In the genomic region with DNA sequence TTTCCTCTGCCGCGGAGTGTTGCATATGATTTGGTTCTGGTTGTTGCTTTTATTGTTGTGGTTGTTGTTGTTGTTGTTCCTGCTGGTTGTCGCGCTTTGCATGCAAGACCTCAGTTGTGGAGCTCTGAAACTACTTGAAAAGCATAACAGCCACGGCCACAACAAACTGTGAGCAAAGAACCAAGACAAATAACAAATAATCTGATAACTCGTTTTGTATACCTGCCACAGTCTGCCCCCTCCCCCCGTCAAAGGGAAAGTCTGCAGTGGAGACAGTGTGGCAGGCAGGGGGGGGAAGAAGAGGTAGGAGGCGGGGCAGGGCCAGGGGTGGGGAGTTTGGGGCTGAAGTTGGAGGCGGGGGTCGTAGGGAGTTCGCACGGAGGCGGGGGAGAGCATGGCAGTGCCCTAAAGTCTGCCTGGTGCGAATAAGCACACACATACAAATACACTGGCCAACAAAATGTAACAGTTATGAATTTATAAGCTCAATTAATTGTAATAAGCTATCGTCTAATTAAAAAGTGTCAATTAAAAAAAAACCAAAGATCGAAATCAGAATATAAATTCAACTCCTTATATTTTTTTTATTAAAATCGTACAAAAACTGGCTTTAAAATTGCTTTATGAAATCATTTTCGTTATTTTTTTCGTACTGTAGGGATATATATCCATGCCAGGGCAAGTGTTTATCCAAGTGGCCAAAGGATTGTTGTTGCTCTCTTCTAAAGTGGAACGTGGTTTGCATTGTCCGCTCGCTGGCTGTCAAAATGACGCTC, we compare ENCODE assay signal across 4 fruit fly cellular contexts.
A peak's percentile ranks its signal among the peaks of the same experiment; 100 is the strongest.
TF ChIP-seq lines count a peak whose summit lies in the region.

No protein-coding gene starts in this region.

- no peak for TF ChIP-seq CTCF in whole organism, embryonic (GFP tag; optimal IDR thresholded peaks at IDR 0.05; lab: Kevin White, UChicago)

TF ChIP-seq in whole organism, embryonic, 481 proteins besides CTCF, POLR2A, EP300 and RAD21 (continues in another document):
- no peak for TF ChIP-seq rib (GFP tag; IDR thresholded peaks at IDR 0.05; lab: Robert Waterston, UW)
- TF ChIP-seq lmd (GFP tag; IDR thresholded peaks at IDR 0.05; lab: Robert Waterston, UW), result peak; percentile 33; the same call in 1 of the 2 replicates
- peak; percentile 25 for TF ChIP-seq Spps (tag; optimal IDR thresholded peaks at IDR 0.05; lab: Kevin White, UChicago)
- peak; percentile 62 for TF ChIP-seq abd-A (tag; optimal IDR thresholded peaks at IDR 0.05; lab: Kevin White, UChicago)
- peak; percentile 3 for TF ChIP-seq NfI (GFP tag; optimal IDR thresholded peaks at IDR 0.05; lab: Kevin White, UChicago)
- no peak for TF ChIP-seq Dek (tag; optimal IDR thresholded peaks at IDR 0.05; lab: Kevin White, UChicago)
- no peak for TF ChIP-seq CG12219 (GFP tag; optimal IDR thresholded peaks at IDR 0.05; lab: Kevin White, UChicago)
- TF ChIP-seq CG18262 (tag; optimal IDR thresholded peaks at IDR 0.05; lab: Kevin White, UChicago), result peak; percentile 56
- no peak for TF ChIP-seq psq (GFP tag; optimal IDR thresholded peaks at IDR 0.05; lab: Kevin White, UChicago)
- TF ChIP-seq NC2β (GFP tag; optimal IDR thresholded peaks at IDR 0.05; lab: Kevin White, UChicago), result no peak
- peak; percentile 45 for TF ChIP-seq bcd (GFP tag; optimal IDR thresholded peaks at IDR 0.05; lab: Kevin White, UChicago)
- no peak for TF ChIP-seq gce (GFP tag; IDR thresholded peaks at IDR 0.05; lab: Robert Waterston, UW)
- peak; percentile 71 for TF ChIP-seq pros (GFP tag; optimal IDR thresholded peaks at IDR 0.05; lab: Kevin White, UChicago)
- TF ChIP-seq toy (GFP tag; IDR thresholded peaks at IDR 0.05; lab: Robert Waterston, UW), result no peak
- peak in 1 of 3 experiments; percentile 66 for TF ChIP-seq lola (GFP tag; optimal IDR thresholded peaks at IDR 0.05; lab: Kevin White, UChicago)
- TF ChIP-seq Lim3 (GFP tag; IDR thresholded peaks at IDR 0.05; lab: Robert Waterston, UW), result no peak
- TF ChIP-seq lbe (GFP tag; optimal IDR thresholded peaks at IDR 0.05; lab: Kevin White, UChicago), result peak; percentile 49
- TF ChIP-seq crol (GFP tag; IDR thresholded peaks at IDR 0.05; lab: Robert Waterston, UW), result peak; percentile 99
- no peak for TF ChIP-seq fd102C (GFP tag; optimal IDR thresholded peaks at IDR 0.05; lab: Kevin White, UChicago)
- TF ChIP-seq CG34224 (GFP tag; IDR thresholded peaks at IDR 0.05; lab: Robert Waterston, UW; ENCODE audit: partially characterized antibody), result no peak

TF ChIP-seq in whole organism, prepupa, 60 proteins besides CTCF, POLR2A, EP300 and RAD21 (continues in another document):
- TF ChIP-seq CG11294 (GFP tag; IDR thresholded peaks at IDR 0.05; lab: Robert Waterston, UW) (no peak), salr (GFP tag; optimal IDR thresholded peaks at IDR 0.05; lab: Kevin White, UChicago) (peak; percentile 12 to 77), dac (GFP tag; optimal IDR thresholded peaks at IDR 0.05; lab: Kevin White, UChicago) (no peak), CG8119 (GFP tag; IDR thresholded peaks at IDR 0.05; lab: Robert Waterston, UW) (peak; percentile 74), Ets96B (tag; optimal IDR thresholded peaks at IDR 0.05; lab: Kevin White, UChicago) (peak; percentile 84), CG11902 (GFP tag; optimal IDR thresholded peaks at IDR 0.05; lab: Kevin White, UChicago) (peak; percentile 68), CG15336 (GFP tag; IDR thresholded peaks at IDR 0.05; lab: Robert Waterston, UW) (peak; percentile 72), fd59A (GFP tag; optimal IDR thresholded peaks at IDR 0.05; lab: Kevin White, UChicago) (peak; percentile 68), CG9139 (GFP tag; optimal IDR thresholded peaks at IDR 0.05; lab: Kevin White, UChicago) (no peak), pdm3 (GFP tag; optimal IDR thresholded peaks at IDR 0.05; lab: Kevin White, UChicago) (peak; percentile 74), OdsH (GFP tag; optimal IDR thresholded peaks at IDR 0.05; lab: Kevin White, UChicago) (peak; percentile 83), Gug (GFP tag; IDR thresholded peaks at IDR 0.05; lab: Robert Waterston, UW) (peak; percentile 22; the same call in 1 of the 2 replicates), eg (GFP tag; IDR thresholded peaks at IDR 0.05; lab: Robert Waterston, UW) (peak; percentile 46; the same call in 1 of the 3 replicates), CG8632 (GFP tag; optimal IDR thresholded peaks at IDR 0.05; lab: Kevin White, UChicago) (peak; percentile 84), CG16779 (tag; optimal IDR thresholded peaks at IDR 0.05; lab: Kevin White, UChicago) (peak; percentile 27), CG11762 (GFP tag; optimal IDR thresholded peaks at IDR 0.05; lab: Kevin White, UChicago; ENCODE audit: insufficient read depth) (peak; percentile 73), Lpt (GFP tag; optimal IDR thresholded peaks at IDR 0.05; lab: Kevin White, UChicago) (peak; percentile 1), lz (GFP tag; optimal IDR thresholded peaks at IDR 0.05; lab: Kevin White, UChicago) (peak; percentile 82), dsx (GFP tag; optimal IDR thresholded peaks at IDR 0.05; lab: Kevin White, UChicago; ENCODE audit: poor library complexity, severe bottlenecking) (peak; percentile 53), fd85E (GFP tag; optimal IDR thresholded peaks at IDR 0.05; lab: Kevin White, UChicago) (peak; percentile 13)

TF ChIP-seq in whole organism, pupa, 21 proteins besides CTCF, POLR2A, EP300 and RAD21:
- TF ChIP-seq gl (tag; optimal IDR thresholded peaks at IDR 0.05; lab: Kevin White, UChicago), result peak; percentile 53
- TF ChIP-seq Ets98B (GFP tag; IDR thresholded peaks at IDR 0.05; lab: Robert Waterston, UW), result no peak
- TF ChIP-seq CG8301 (tag; optimal IDR thresholded peaks at IDR 0.05; lab: Kevin White, UChicago), result peak; percentile 62
- TF ChIP-seq CG14655 (GFP tag; optimal IDR thresholded peaks at IDR 0.05; lab: Kevin White, UChicago), result peak; percentile 73
- no peak; the same call in 2 of the 3 replicates for TF ChIP-seq fd96Ca (GFP tag; IDR thresholded peaks at IDR 0.05; lab: Robert Waterston, UW)
- peak; percentile 12 for TF ChIP-seq CG13204 (GFP tag; optimal IDR thresholded peaks at IDR 0.05; lab: Kevin White, UChicago)
- TF ChIP-seq CG8159 (tag; optimal IDR thresholded peaks at IDR 0.05; lab: Kevin White, UChicago), result peak; percentile 88
- TF ChIP-seq rn (GFP tag; IDR thresholded peaks at IDR 0.05; lab: Robert Waterston, UW), result no peak
- TF ChIP-seq Snoo (tag; optimal IDR thresholded peaks at IDR 0.05; lab: Kevin White, UChicago), result peak; percentile 76
- no peak for TF ChIP-seq CG4496 (GFP tag; IDR thresholded peaks at IDR 0.05; lab: Robert Waterston, UW)
- TF ChIP-seq D1 (tag; optimal IDR thresholded peaks at IDR 0.05; lab: Kevin White, UChicago), result peak; percentile 60
- TF ChIP-seq CG34367 (tag; optimal IDR thresholded peaks at IDR 0.05; lab: Kevin White, UChicago), result peak; percentile 80
- TF ChIP-seq CG15710 (tag; optimal IDR thresholded peaks at IDR 0.05; lab: Kevin White, UChicago), result peak; percentile 82
- no peak for TF ChIP-seq CG12605 (GFP tag; IDR thresholded peaks at IDR 0.05; lab: Robert Waterston, UW)
- TF ChIP-seq CG10348 (GFP tag; IDR thresholded peaks at IDR 0.05; lab: Robert Waterston, UW), result no peak
- no peak; the same call in 1 of the 2 replicates for TF ChIP-seq CG32121 (GFP tag; IDR thresholded peaks at IDR 0.05; lab: Robert Waterston, UW)
- TF ChIP-seq Pif1B (GFP tag; optimal IDR thresholded peaks at IDR 0.05; lab: Kevin White, UChicago), result peak; percentile 37
- peak; percentile 53 for TF ChIP-seq Pif1A (GFP tag; optimal IDR thresholded peaks at IDR 0.05; lab: Kevin White, UChicago)
- TF ChIP-seq CG17806 (tag; optimal IDR thresholded peaks at IDR 0.05; lab: Kevin White, UChicago), result peak; percentile 84
- TF ChIP-seq EcR (GFP tag; optimal IDR thresholded peaks at IDR 0.05; lab: Kevin White, UChicago), result no peak
- TF ChIP-seq CG9948 (tag; optimal IDR thresholded peaks at IDR 0.05; lab: Kevin White, UChicago), result peak; percentile 86

TF ChIP-seq in whole organism, wandering third instar larva, 38 proteins besides CTCF, POLR2A, EP300 and RAD21 (continues in another document):
- TF ChIP-seq lola (GFP tag; optimal IDR thresholded peaks at IDR 0.05; lab: Kevin White, UChicago), result no peak
- TF ChIP-seq fru (GFP tag; optimal IDR thresholded peaks at IDR 0.05; lab: Kevin White, UChicago), result peak; percentile 89
- peak; percentile 72 for TF ChIP-seq br (GFP tag; optimal IDR thresholded peaks at IDR 0.05; lab: Kevin White, UChicago)
- peak; percentile 17 for TF ChIP-seq tai (GFP tag; optimal IDR thresholded peaks at IDR 0.05; lab: Kevin White, UChicago)
- TF ChIP-seq Abd-B (GFP tag; optimal IDR thresholded peaks at IDR 0.05; lab: Kevin White, UChicago), result no peak
- no peak for TF ChIP-seq Dif (GFP tag; optimal IDR thresholded peaks at IDR 0.05; lab: Kevin White, UChicago; ENCODE audit: partially characterized antibody)
- TF ChIP-seq woc (GFP tag; optimal IDR thresholded peaks at IDR 0.05; lab: Kevin White, UChicago), result peak; percentile 68
- no peak for TF ChIP-seq Mio (GFP tag; optimal IDR thresholded peaks at IDR 0.05; lab: Kevin White, UChicago)
- TF ChIP-seq GATAd (GFP tag; optimal IDR thresholded peaks at IDR 0.05; lab: Kevin White, UChicago), result no peak
- TF ChIP-seq Rel (GFP tag; optimal IDR thresholded peaks at IDR 0.05; lab: Kevin White, UChicago), result no peak
- TF ChIP-seq Rel (tag; optimal IDR thresholded peaks at IDR 0.05; lab: Kevin White, UChicago), result peak; percentile 28
- TF ChIP-seq ey (GFP tag; optimal IDR thresholded peaks at IDR 0.05; lab: Kevin White, UChicago), result peak; percentile 84
- peak; percentile 73 for TF ChIP-seq dmrt93B (GFP tag; optimal IDR thresholded peaks at IDR 0.05; lab: Kevin White, UChicago)
- peak; percentile 88 for TF ChIP-seq rgr (GFP tag; optimal IDR thresholded peaks at IDR 0.05; lab: Kevin White, UChicago)
- no peak for TF ChIP-seq Vsx2 (GFP tag; optimal IDR thresholded peaks at IDR 0.05; lab: Kevin White, UChicago; ENCODE audit: partially characterized antibody)
- TF ChIP-seq jim (GFP tag; optimal IDR thresholded peaks at IDR 0.05; lab: Kevin White, UChicago), result no peak
- peak; percentile 90 for TF ChIP-seq Sp1 (GFP tag; optimal IDR thresholded peaks at IDR 0.05; lab: Kevin White, UChicago)
- peak; percentile 85 for TF ChIP-seq h (GFP tag; optimal IDR thresholded peaks at IDR 0.05; lab: Kevin White, UChicago)
- TF ChIP-seq sv (GFP tag; optimal IDR thresholded peaks at IDR 0.05; lab: Kevin White, UChicago), result no peak
- TF ChIP-seq pan (optimal IDR thresholded peaks at IDR 0.05; lab: Kevin White, UChicago), result no peak
- no peak for TF ChIP-seq Myc (optimal IDR thresholded peaks at IDR 0.05; lab: Kevin White, UChicago)
- TF ChIP-seq dl (GFP tag; optimal IDR thresholded peaks at IDR 0.05; lab: Kevin White, UChicago; ENCODE audit: insufficient read depth in 1 of 2, partially characterized antibody in 2 of 2), result no peak
- TF ChIP-seq Dfd (GFP tag; optimal IDR thresholded peaks at IDR 0.05; lab: Kevin White, UChicago), result peak; percentile 92
- TF ChIP-seq Hr78 (GFP tag; optimal IDR thresholded peaks at IDR 0.05; lab: Kevin White, UChicago), result no peak
- peak; percentile 74 for TF ChIP-seq brk (GFP tag; optimal IDR thresholded peaks at IDR 0.05; lab: Kevin White, UChicago)
- peak; percentile 44 for TF ChIP-seq sage (GFP tag; optimal IDR thresholded peaks at IDR 0.05; lab: Kevin White, UChicago)
- no peak for TF ChIP-seq dsf (GFP tag; optimal IDR thresholded peaks at IDR 0.05; lab: Kevin White, UChicago; ENCODE audit: borderline replicate concordance)
